Fruit fly (Drosophila melanogaster) whole organism, prepupa: ENCODE data around the gene Hnf4.
A peak's percentile ranks its signal among the peaks of the same experiment; 100 is the strongest.

ENCODE experiments used
- Blimp-1 ChIP-seq: fragments of 200-800 bp; sonication (Bioruptor generic); optimal IDR thresholded peaks from 3 replicates; lab custom pipeline; 2017; ENCODE audit warnings: missing biosample characterization, missing genetic modification characterization, mild to moderate bottlenecking, moderate library complexity, missing genetic modification reagents
- CG11762 ChIP-seq: fragments of 200-800 bp; sonication (Bioruptor generic); optimal IDR thresholded peaks from 3 replicates; lab custom pipeline; 2016; ENCODE audit warnings: missing biosample characterization, missing genetic modification characterization; ENCODE audit not compliant: insufficient read depth
- CG11902 ChIP-seq: fragments of 200-800 bp; sonication (Bioruptor generic); optimal IDR thresholded peaks from 3 replicates; lab custom pipeline; 2016; ENCODE audit warnings: missing biosample characterization, missing genetic modification characterization
- CG1621 ChIP-seq: fragments of 200-800 bp; sonication (Bioruptor generic); optimal IDR thresholded peaks from 3 replicates; lab custom pipeline; 2018; ENCODE audit warnings: missing biosample characterization, mild to moderate bottlenecking, missing genetic modification characterization
- CG16779 ChIP-seq: fragments of 200-800 bp; sonication (Bioruptor generic); optimal IDR thresholded peaks from 3 replicates; lab custom pipeline; 2017; ENCODE audit warnings: missing biosample characterization, mild to moderate bottlenecking, missing genetic modification characterization
- CG3032 ChIP-seq: fragments of 200-800 bp; optimal IDR thresholded peaks from 2 replicates; lab custom pipeline; 2019; ENCODE audit warnings: missing biosample characterization, mild to moderate bottlenecking, missing genetic modification characterization, moderate library complexity
- CG34406 ChIP-seq: fragments of 200-800 bp; sonication (Bioruptor generic); optimal IDR thresholded peaks from 3 replicates; lab custom pipeline; 2016; ENCODE audit warnings: missing biosample characterization, missing genetic modification characterization
- CG3919 ChIP-seq: fragments of 200-800 bp; sonication (Bioruptor generic); optimal IDR thresholded peaks from 3 replicates; lab custom pipeline; 2016; ENCODE audit warnings: missing biosample characterization, missing genetic modification characterization
- CG4318 ChIP-seq: fragments of 200-800 bp; sonication (Bioruptor generic); optimal IDR thresholded peaks from 3 replicates; lab custom pipeline; 2017; ENCODE audit warnings: missing biosample characterization, mild to moderate bottlenecking, missing genetic modification characterization
- CG6276 ChIP-seq: fragments of 200-800 bp; sonication (Bioruptor generic); optimal IDR thresholded peaks from 2 replicates; lab custom pipeline; 2017; ENCODE audit warnings: missing biosample characterization, mild to moderate bottlenecking, missing genetic modification characterization
- CG6854 ChIP-seq: fragments of 200-800 bp; sonication (Bioruptor generic); optimal IDR thresholded peaks from 2 replicates; lab custom pipeline; 2017; ENCODE audit warnings: missing biosample characterization, mild to moderate bottlenecking, missing genetic modification characterization
- CG7368 ChIP-seq: fragments of 200-800 bp; sonication (Bioruptor generic); optimal IDR thresholded peaks from 3 replicates; lab custom pipeline; 2016; ENCODE audit warnings: missing biosample characterization, missing genetic modification characterization
- CG8119 ChIP-seq: fragments of 200-800 bp; sonication (Bioruptor generic); IDR thresholded peaks from 3 replicates; pipeline ENCODE4 v1.3.6; 2022; ENCODE audit warnings: missing biosample characterization, missing genetic modification characterization
- CG9139 ChIP-seq: fragments of 200-800 bp; sonication (Bioruptor generic); optimal IDR thresholded peaks from 3 replicates; lab custom pipeline; 2017; ENCODE audit warnings: missing biosample characterization, mild to moderate bottlenecking, missing genetic modification characterization
- Eip75B ChIP-seq: fragments of 200-800 bp; sonication (Bioruptor generic); optimal IDR thresholded peaks from 3 replicates; lab custom pipeline; 2016; ENCODE audit warnings: missing biosample characterization, missing genetic modification characterization
- Eip78C ChIP-seq: fragments of 200-800 bp; sonication (Bioruptor generic); peaks from one replicate; lab custom pipeline; 2016; ENCODE audit warnings: missing biosample characterization, missing genetic modification characterization
- Eip93F ChIP-seq: fragments of 200-800 bp; sonication (Bioruptor generic); optimal IDR thresholded peaks from 2 replicates; lab custom pipeline; 2016; ENCODE audit warnings: missing biosample characterization, mild to moderate bottlenecking, missing genetic modification characterization
- Ets21C ChIP-seq: fragments of 200-800 bp; sonication (Bioruptor generic); optimal IDR thresholded peaks from 3 replicates; lab custom pipeline; 2016; ENCODE audit warnings: missing biosample characterization, missing genetic modification characterization
- Hr39 ChIP-seq: fragments of 200-800 bp; sonication (Bioruptor generic); optimal IDR thresholded peaks from 2 replicates; lab custom pipeline; 2016; ENCODE audit warnings: missing biosample characterization, missing genetic modification characterization
- OdsH ChIP-seq: fragments of 200-800 bp; sonication (Bioruptor generic); optimal IDR thresholded peaks from 3 replicates; lab custom pipeline; 2016; ENCODE audit warnings: missing biosample characterization, missing genetic modification characterization
- Smox ChIP-seq: fragments of 200-800 bp; sonication (Bioruptor generic); optimal IDR thresholded peaks from 3 replicates; lab custom pipeline; 2016; ENCODE audit warnings: missing biosample characterization, missing genetic modification characterization
- cyc ChIP-seq: fragments of 200-800 bp; sonication (Bioruptor generic); optimal IDR thresholded peaks from 3 replicates; lab custom pipeline; 2016; ENCODE audit warnings: missing biosample characterization, missing genetic modification characterization
- dac ChIP-seq: fragments of 200-800 bp; sonication (Bioruptor generic); optimal IDR thresholded peaks from 2 replicates; lab custom pipeline; 2017; ENCODE audit warnings: missing biosample characterization, mild to moderate bottlenecking, missing genetic modification characterization
- eg ChIP-seq: fragments of 200-800 bp; sonication (Bioruptor generic); IDR thresholded peaks from 3 replicates; pipeline ENCODE4 v1.3.6; 2022; ENCODE audit warnings: missing biosample characterization, missing genetic modification characterization
- fkh ChIP-seq: fragments of 200-800 bp; sonication (Bioruptor generic); optimal IDR thresholded peaks from 3 replicates; lab custom pipeline; 2017; ENCODE audit warnings: missing biosample characterization, mild to moderate bottlenecking, missing genetic modification characterization, moderate library complexity
- lz ChIP-seq: fragments of 200-800 bp; sonication (Bioruptor generic); optimal IDR thresholded peaks from 3 replicates; lab custom pipeline; 2016; ENCODE audit warnings: missing biosample characterization, missing genetic modification characterization
- salr ChIP-seq, 2 experiments: fragments of 200-800 bp; sonication (Bioruptor generic); optimal IDR thresholded peaks; 3 replicates each; lab custom pipeline; 2016 to 2018; ENCODE audit warnings: missing biosample characterization in 2 of 2, missing genetic modification characterization in 2 of 2, mild to moderate bottlenecking in 1 of 2
- spab ChIP-seq: fragments of 200-800 bp; sonication (Bioruptor generic); optimal IDR thresholded peaks from 2 replicates; lab custom pipeline; 2017; ENCODE audit warnings: missing biosample characterization, mild to moderate bottlenecking, missing genetic modification characterization, missing genetic modification reagents
- svp ChIP-seq: fragments of 200-800 bp; sonication (Bioruptor generic); peaks from one replicate; lab custom pipeline; 2016; ENCODE audit warnings: missing biosample characterization, missing genetic modification characterization
- vri ChIP-seq: fragments of 200-800 bp; sonication (Bioruptor generic); optimal IDR thresholded peaks from 3 replicates; lab custom pipeline; 2016; ENCODE audit warnings: missing biosample characterization, mild to moderate bottlenecking, missing genetic modification characterization

Hnf4 gene

DNA sequence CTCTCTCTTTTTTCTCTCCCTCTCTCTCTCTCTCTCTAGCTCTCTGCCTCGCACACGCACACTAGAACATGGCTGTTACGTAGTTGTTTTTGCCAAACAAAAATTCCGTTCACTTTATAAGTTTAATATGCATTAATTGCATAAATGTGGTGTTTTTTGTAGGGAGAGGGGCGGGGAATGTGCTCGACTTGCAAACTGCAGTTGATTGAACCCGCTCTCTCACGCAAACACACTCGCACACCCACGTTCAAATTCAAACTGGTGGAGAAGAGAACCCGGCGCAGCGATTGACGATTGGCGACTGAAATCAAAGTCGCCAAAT, 372 bp downstream of the Hnf4 start (continued):
- TF ChIP-seq CG3032 (no peak), CG3919 (GFP tag; lab: Kevin White, UChicago) (peak; percentile 20), vri (GFP tag; lab: Kevin White, UChicago) (peak; percentile 92), CG8119 (0 out of 3 replicates have a peak, but pooled peaks have one; percentile 43), CG4318 (GFP tag; lab: Kevin White, UChicago) (no peak), Hr39 (no peak), CG16779 (tag; lab: Kevin White, UChicago) (peak; percentile 27), CG7368 (GFP tag; lab: Kevin White, UChicago) (no peak), Eip78C (GFP tag; lab: Kevin White, UChicago) (no peak), CG1621 (tag; lab: Kevin White, UChicago) (peak; percentile 29), Eip75B (GFP tag; lab: Kevin White, UChicago) (no peak), Smox (no peak), Ets21C (GFP tag; lab: Kevin White, UChicago) (no peak), CG11762 (GFP tag; lab: Kevin White, UChicago) (no peak)
- TF ChIP-seq, all 60 proteins: peak for 8

- no peak for TF ChIP-seq lz (GFP tag; lab: Kevin White, UChicago)
- no peak for TF ChIP-seq Smox
- TF ChIP-seq CG6276: peak; percentile 17
- peak; percentile 74 for TF ChIP-seq Eip78C (GFP tag; lab: Kevin White, UChicago)
- peak; percentile 10 for TF ChIP-seq spab (GFP tag; lab: Kevin White, UChicago)
- TF ChIP-seq dac (GFP tag; lab: Kevin White, UChicago): no peak
- TF ChIP-seq svp (GFP tag; lab: Kevin White, UChicago): peak; percentile 26
- TF ChIP-seq eg (GFP tag; lab: Robert Waterston, UW): 0 out of 3 replicates have a peak, but pooled peaks have one; percentile 22
Observed at dm6 chr2L:8708399-8709077, 873 bp downstream of the Hnf4 start.

- TF ChIP-seq CG6276 (no peak), cyc (GFP tag; lab: Kevin White, UChicago) (no peak), CG34406 (GFP tag; lab: Kevin White, UChicago) (no peak), Blimp-1 (GFP tag; lab: Kevin White, UChicago) (no peak), CG6854 (GFP tag; lab: Kevin White, UChicago) (no peak), svp (GFP tag; lab: Kevin White, UChicago) (peak; percentile 75), fkh (GFP tag; lab: Kevin White, UChicago) (peak; percentile 33)
Observed at dm6 chr2L:8707522-8707921, 1.9 kb downstream of the Hnf4 start.

- TF ChIP-seq CG16779 (tag; lab: Kevin White, UChicago): no peak
- TF ChIP-seq CG9139: no peak
- no peak for TF ChIP-seq OdsH
- no peak for TF ChIP-seq CG4318 (GFP tag; lab: Kevin White, UChicago)
- no peak for TF ChIP-seq CG11902 (GFP tag; lab: Kevin White, UChicago)
- TF ChIP-seq salr (GFP tag; optimal IDR thresholded peaks at IDR 0.05; lab: Kevin White, UChicago): no peak
- TF ChIP-seq svp (GFP tag; lab: Kevin White, UChicago): peak; percentile 94
- peak; percentile 34 for TF ChIP-seq fkh (GFP tag; lab: Kevin White, UChicago)
- TF ChIP-seq Eip78C (GFP tag; lab: Kevin White, UChicago): no peak
- TF ChIP-seq vri (GFP tag; lab: Kevin White, UChicago): peak; percentile 92
- peak; percentile 76 for TF ChIP-seq Eip93F (GFP tag; lab: Kevin White, UChicago)
- TF ChIP-seq CG11762 (GFP tag; lab: Kevin White, UChicago): no peak
Observed at dm6 chr2L:8704648-8705622, 4.5 kb downstream of the Hnf4 start, which contains the start of gene CatB. Gene CatB (plus strand): TSS chr2L:8705572.
